ENCODE assay signal across 1 fruit fly cellular context in the genomic region with DNA sequence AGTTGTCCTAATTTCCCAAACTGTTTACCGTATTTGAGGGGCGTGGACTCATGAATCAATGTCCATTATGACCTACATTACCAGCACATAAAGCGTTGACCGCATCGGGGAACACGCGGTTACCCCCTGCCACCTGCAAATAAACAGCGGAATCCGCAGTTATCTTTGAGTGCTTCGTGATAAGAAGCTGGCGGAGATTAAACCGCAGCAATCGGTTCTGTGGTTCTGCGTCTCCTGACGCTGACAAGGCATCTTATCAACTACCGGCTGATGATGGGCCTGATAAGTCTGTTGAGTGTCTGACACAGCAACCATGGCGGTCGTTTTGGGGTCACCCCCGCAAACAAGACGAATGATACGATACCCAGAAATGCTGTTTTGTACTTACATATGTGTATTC.
TF ChIP-seq lines count a peak whose summit lies in the region.

No protein-coding gene starts in this region.

TF ChIP-seq in whole organism, embryonic, 481 proteins besides CTCF, POLR2A, EP300 and RAD21 (continued from another document):
- TF ChIP-seq exex (tag; optimal IDR thresholded peaks at IDR 0.05; lab: Kevin White, UChicago) (peak; percentile 74), Deaf1 (tag; optimal IDR thresholded peaks at IDR 0.05; lab: Kevin White, UChicago) (peak; percentile 9), CG17912 (GFP tag; optimal IDR thresholded peaks at IDR 0.05; lab: Kevin White, UChicago) (no peak), crp (GFP tag; optimal IDR thresholded peaks at IDR 0.05; lab: Kevin White, UChicago) (no peak), croc (GFP tag; conservative IDR thresholded peaks at IDR 0.05; lab: Robert Waterston, UW) (no peak), Dip3 (GFP tag; optimal IDR thresholded peaks at IDR 0.05; lab: Kevin White, UChicago) (no peak), gt (GFP tag; IDR thresholded peaks at IDR 0.05; lab: Robert Waterston, UW) (no peak), tll (GFP tag; optimal IDR thresholded peaks at IDR 0.05; lab: Kevin White, UChicago) (no peak), wdn (GFP tag; IDR thresholded peaks at IDR 0.05; lab: Robert Waterston, UW) (no peak), mirr (GFP tag; optimal IDR thresholded peaks at IDR 0.05; lab: Kevin White, UChicago) (peak; percentile 64), abd-A (tag; optimal IDR thresholded peaks at IDR 0.05; lab: Kevin White, UChicago) (peak; percentile 15), Dek (tag; optimal IDR thresholded peaks at IDR 0.05; lab: Kevin White, UChicago) (no peak), sd (tag; optimal IDR thresholded peaks at IDR 0.05; lab: Kevin White, UChicago) (peak; percentile 84), dati (GFP tag; IDR thresholded peaks at IDR 0.05; lab: Robert Waterston, UW) (no peak), CG8290 (GFP tag; optimal IDR thresholded peaks at IDR 0.05; lab: Kevin White, UChicago) (no peak), CG8290 (tag; optimal IDR thresholded peaks at IDR 0.05; lab: Kevin White, UChicago) (no peak), sug (tag; optimal IDR thresholded peaks at IDR 0.05; lab: Kevin White, UChicago) (peak; percentile 96), CG2129 (GFP tag; IDR thresholded peaks at IDR 0.05; lab: Robert Waterston, UW; ENCODE audit: partially characterized antibody) (no peak), cwo (GFP tag; optimal IDR thresholded peaks at IDR 0.05; lab: Kevin White, UChicago) (peak; percentile 48), CG4730 (GFP tag; IDR thresholded peaks at IDR 0.05; lab: Robert Waterston, UW) (no peak), MESR4 (GFP tag; optimal IDR thresholded peaks at IDR 0.05; lab: Kevin White, UChicago) (no peak), CG34224 (GFP tag; IDR thresholded peaks at IDR 0.05; lab: Robert Waterston, UW; ENCODE audit: partially characterized antibody) (no peak), z (GFP tag; IDR thresholded peaks at IDR 0.05; lab: Robert Waterston, UW) (0 out of 3 replicates have a peak, but pooled peaks have one; percentile 19), zen2 (GFP tag; IDR thresholded peaks at IDR 0.05; lab: Robert Waterston, UW; ENCODE audit: partially characterized antibody) (no peak), CG10543 (GFP tag; optimal IDR thresholded peaks at IDR 0.05; lab: Kevin White, UChicago) (peak; percentile 36), CG10209 (GFP tag; optimal IDR thresholded peaks at IDR 0.05; lab: Kevin White, UChicago) (no peak), CG2120 (GFP tag; optimal IDR thresholded peaks at IDR 0.05; lab: Kevin White, UChicago) (no peak), NfI (GFP tag; optimal IDR thresholded peaks at IDR 0.05; lab: Kevin White, UChicago) (no peak), GATAe (GFP tag; conservative IDR thresholded peaks at IDR 0.05; lab: Robert Waterston, UW) (peak; percentile 87), CG7928 (GFP tag; optimal IDR thresholded peaks at IDR 0.05; lab: Kevin White, UChicago) (no peak), vnd (GFP tag; IDR thresholded peaks at IDR 0.05; lab: Robert Waterston, UW; ENCODE audit: partially characterized antibody) (0 out of 3 replicates have a peak, but pooled peaks have one; percentile 41), Atf3 (GFP tag; optimal IDR thresholded peaks at IDR 0.05; lab: Kevin White, UChicago) (no peak), CG16779 (GFP tag; IDR thresholded peaks at IDR 0.05; lab: Robert Waterston, UW) (no peak), pita (GFP tag; optimal IDR thresholded peaks at IDR 0.05; lab: Kevin White, UChicago) (no peak), br (optimal IDR thresholded peaks at IDR 0.05; lab: Kevin White, UChicago) (no peak), CG1602 (GFP tag; optimal IDR thresholded peaks at IDR 0.05; lab: Kevin White, UChicago) (no peak), Awh (GFP tag; IDR thresholded peaks at IDR 0.05; lab: Robert Waterston, UW) (no peak), Opbp (GFP tag; IDR thresholded peaks at IDR 0.05; lab: Robert Waterston, UW; ENCODE audit: partially characterized antibody) (no peak), CG17802 (tag; optimal IDR thresholded peaks at IDR 0.05; lab: Kevin White, UChicago) (no peak), Rfx (GFP tag; IDR thresholded peaks at IDR 0.05; lab: Robert Waterston, UW) (no peak), kni (GFP tag; optimal IDR thresholded peaks at IDR 0.05; lab: Kevin White, UChicago) (no peak), fd64A (GFP tag; optimal IDR thresholded peaks at IDR 0.05; lab: Kevin White, UChicago) (no peak), gfzf (GFP tag; optimal IDR thresholded peaks at IDR 0.05; lab: Kevin White, UChicago) (no peak), ERR (GFP tag; optimal IDR thresholded peaks at IDR 0.05; lab: Kevin White, UChicago) (peak; percentile 68), pan (optimal IDR thresholded peaks at IDR 0.05; lab: Kevin White, UChicago) (no peak), pan (GFP tag; optimal IDR thresholded peaks at IDR 0.05 in 1 of 2, IDR thresholded peaks at IDR 0.05 in 1 of 2) (no peak), chinmo (GFP tag; IDR thresholded peaks at IDR 0.05; lab: Robert Waterston, UW; ENCODE audit: partially characterized antibody) (0 out of 4 replicates have a peak, but pooled peaks have one; percentile 45), CG34376 (GFP tag; optimal IDR thresholded peaks at IDR 0.05; lab: Kevin White, UChicago) (peak; percentile 51), Pdp1 (GFP tag; optimal IDR thresholded peaks at IDR 0.05; lab: Kevin White, UChicago) (no peak), HmgD (GFP tag; optimal IDR thresholded peaks at IDR 0.05; lab: Kevin White, UChicago) (no peak), bsh (GFP tag; optimal IDR thresholded peaks at IDR 0.05; lab: Kevin White, UChicago) (no peak), B-H2 (GFP tag; optimal IDR thresholded peaks at IDR 0.05; lab: Kevin White, UChicago) (no peak), nmo (GFP tag; optimal IDR thresholded peaks at IDR 0.05; lab: Kevin White, UChicago) (no peak), CG18599 (GFP tag; optimal IDR thresholded peaks at IDR 0.05; lab: Kevin White, UChicago) (peak; percentile 48), CG1832 (GFP tag; optimal IDR thresholded peaks at IDR 0.05; lab: Kevin White, UChicago) (no peak), Dll (GFP tag; IDR thresholded peaks at IDR 0.05; lab: Robert Waterston, UW; ENCODE audit: partially characterized antibody) (no peak), CG2116 (GFP tag; optimal IDR thresholded peaks at IDR 0.05; lab: Kevin White, UChicago) (no peak)
